Fruit fly (Drosophila melanogaster) Kc167 (cell line): ENCODE measurements around the gene CG9641.

Experiments
- Myc ChIP-seq: fragments of >200 bp; optimal IDR thresholded peaks from 2 replicates; lab custom pipeline; 2017; ENCODE audit warnings: missing external identifiers
- Sin3A ChIP-seq: fragments of >200 bp; optimal IDR thresholded peaks from 2 replicates; lab custom pipeline; 2018; ENCODE audit warnings: missing external identifiers
- h ChIP-seq: fragments of >200 bp; optimal IDR thresholded peaks from 3 replicates; lab custom pipeline; 2018; ENCODE audit warnings: missing external identifiers
- psq ChIP-seq: fragments of >200 bp; optimal IDR thresholded peaks from 2 replicates; lab custom pipeline; 2017; ENCODE audit warnings: missing external identifiers
- ttk ChIP-seq: sonication (Bioruptor generic); optimal IDR thresholded peaks from 2 replicates; lab custom pipeline; 2017; ENCODE audit warnings: missing external identifiers

DNA sequence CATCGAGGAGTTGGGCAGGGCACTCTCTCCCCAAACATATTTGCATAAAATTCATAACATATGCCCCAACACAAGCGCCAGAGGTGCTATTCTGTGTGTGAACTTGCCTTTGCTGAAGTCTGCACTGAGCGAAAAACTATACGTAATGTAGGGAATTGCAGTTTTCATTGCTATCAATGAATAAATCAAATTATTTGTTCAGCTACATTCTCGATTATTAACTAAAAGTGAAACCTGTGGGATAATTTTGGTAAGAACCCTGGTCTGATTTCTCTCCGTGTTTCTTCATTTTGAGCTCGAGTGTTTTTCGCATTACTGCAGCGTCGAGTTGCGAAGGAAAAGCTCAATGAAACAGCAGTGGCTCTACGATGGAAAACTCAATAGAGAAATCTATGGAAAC is 34.0 kb downstream of the CG9641 start:
- TF ChIP-seq ttk (no peak), psq (lab: Kevin White, UChicago) (no peak), h (no peak), Myc (no peak), Sin3A (lab: Kevin White, UChicago) (no peak)
